Worm (Caenorhabditis elegans) whole organism, L2 larva: ENCODE data around the gene mtcu-2.

ENCODE experiments used
- F13H6.1 ChIP-seq: sonication (generic microtip); optimal IDR thresholded peaks from 2 replicates; lab custom pipeline; 2016; ENCODE audit warnings: missing genetic modification characterization, missing compliant biosample characterization
- ZK546.5 ChIP-seq: sonication (generic microtip); optimal IDR thresholded peaks from 2 replicates; lab custom pipeline; 2017; ENCODE audit warnings: missing biosample characterization, missing genetic modification characterization
- ama-1 ChIP-seq: fragments of 150-350 bp; optimal IDR thresholded peaks from 2 replicates; lab custom pipeline; 2018; ENCODE audit warnings: inconsistent platforms
- fos-1 ChIP-seq: fragments of 150-350 bp; optimal IDR thresholded peaks from 2 replicates; lab custom pipeline; 2014; ENCODE audit warnings: missing biosample characterization, missing genetic modification characterization
- gmeb-1 ChIP-seq: fragments of 150-350 bp; optimal IDR thresholded peaks from 2 replicates; lab custom pipeline; 2014; ENCODE audit warnings: missing biosample characterization, missing genetic modification characterization
- lin-13 ChIP-seq: fragments of 150-350 bp; optimal IDR thresholded peaks from 2 replicates; lab custom pipeline; 2014; ENCODE audit warnings: missing biosample characterization, missing genetic modification reagents, missing genetic modification characterization
- lin-39 ChIP-seq: fragments of 150-350 bp; optimal IDR thresholded peaks from 2 replicates; lab custom pipeline; 2014; ENCODE audit warnings: missing biosample characterization, missing genetic modification reagents, missing genetic modification characterization
- nhr-11 ChIP-seq: fragments of 150-350 bp; optimal IDR thresholded peaks from 2 replicates; lab custom pipeline; 2014; ENCODE audit warnings: missing biosample characterization, missing genetic modification characterization
- nhr-237 ChIP-seq: fragments of 150-350 bp; optimal IDR thresholded peaks from 2 replicates; lab custom pipeline; 2014; ENCODE audit warnings: missing biosample characterization, missing genetic modification characterization
- nhr-6 ChIP-seq: fragments of 150-350 bp; optimal IDR thresholded peaks from 2 replicates; lab custom pipeline; 2014; ENCODE audit warnings: missing biosample characterization, missing genetic modification characterization
- nhr-77 ChIP-seq: fragments of 150-350 bp; optimal IDR thresholded peaks from 2 replicates; lab custom pipeline; 2014; ENCODE audit warnings: missing biosample characterization, missing genetic modification characterization
- snpc-4 ChIP-seq: fragments of 150-350 bp; optimal IDR thresholded peaks from 2 replicates; lab custom pipeline; 2014; ENCODE audit warnings: missing biosample characterization, missing genetic modification characterization
- unc-62 ChIP-seq: fragments of 150-350 bp; optimal IDR thresholded peaks from 2 replicates; lab custom pipeline; 2014; ENCODE audit warnings: missing biosample characterization, missing genetic modification reagents, missing genetic modification characterization
- ztf-11 ChIP-seq: sonication (generic microtip); optimal IDR thresholded peaks from 2 replicates; lab custom pipeline; 2017; ENCODE audit warnings: missing biosample characterization, missing genetic modification characterization

- TF ChIP-seq F13H6.1 (tag; lab: Kevin White, UChicago) (no peak), fos-1 (tag; lab: Kevin White, UChicago) (no peak), ama-1 (lab: Kevin White, UChicago) (no peak), snpc-4 (tag; lab: Kevin White, UChicago) (no peak), lin-13 (no peak), nhr-11 (no peak), ZK546.5 (tag; lab: Kevin White, UChicago) (no peak), unc-62 (GFP tag; lab: Kevin White, UChicago) (no peak), ztf-11 (no peak), gmeb-1 (tag; lab: Kevin White, UChicago) (no peak), nhr-77 (tag; lab: Kevin White, UChicago) (no peak), lin-39 (tag; lab: Kevin White, UChicago) (no peak), nhr-6 (tag; lab: Kevin White, UChicago) (no peak), nhr-237 (no peak)
Measured at ce11 chrII:10007917-10008316, 25.1 kb downstream of the mtcu-2 start, which contains the start of gene ZK892.5.
